Worm (Caenorhabditis elegans) whole organism, young adult: ENCODE data around the gene C38C5.1.
A peak's percentile ranks its signal among the peaks of the same experiment; 100 is the strongest.

ENCODE experiments used
- B0019.2 ChIP-seq: fragments of 200-800 bp; sonication (Bioruptor generic); conservative IDR thresholded peaks from 2 replicates; pipeline ENCODE4 v1.3.6; 2022; ENCODE audit warnings: missing genetic modification reagents, missing genetic modification characterization, missing compliant biosample characterization
- B0336.3 ChIP-seq: fragments of 200-800 bp; sonication (Bioruptor generic); IDR thresholded peaks from 2 replicates; pipeline ENCODE4 v1.3.6; 2022; ENCODE audit warnings: missing genetic modification characterization, missing compliant biosample characterization
- C06A6.2 ChIP-seq: fragments of 200-800 bp; sonication (Bioruptor generic); conservative IDR thresholded peaks from 2 replicates; pipeline ENCODE4 v1.3.6; 2022; ENCODE audit warnings: missing genetic modification characterization, missing compliant biosample characterization
- D2030.7 ChIP-seq: fragments of 200-800 bp; sonication (Bioruptor generic); IDR thresholded peaks from 2 replicates; pipeline ENCODE4 v1.3.6; 2022; ENCODE audit warnings: missing genetic modification reagents, missing genetic modification characterization, missing compliant biosample characterization
- F22D6.2 ChIP-seq: sonication (generic microtip); optimal IDR thresholded peaks from 2 replicates; lab custom pipeline; 2016; ENCODE audit warnings: mild to moderate bottlenecking, missing genetic modification characterization, missing compliant biosample characterization
- F39B2.1 ChIP-seq: fragments of 200-800 bp; sonication (Bioruptor generic); IDR thresholded peaks from 2 replicates; pipeline ENCODE4 v1.3.6; 2022; ENCODE audit warnings: missing genetic modification reagents, missing genetic modification characterization, missing compliant biosample characterization
- F52B5.7 ChIP-seq: sonication (generic microtip); optimal IDR thresholded peaks from 2 replicates; lab custom pipeline; 2016; ENCODE audit warnings: mild to moderate bottlenecking, missing genetic modification characterization, missing compliant biosample characterization
- F57C9.4 ChIP-seq: sonication (generic microtip); optimal IDR thresholded peaks from 2 replicates; lab custom pipeline; 2017; ENCODE audit warnings: mild to moderate bottlenecking, missing genetic modification characterization, missing compliant biosample characterization
- K11D2.4 ChIP-seq: fragments of 200-800 bp; sonication (Bioruptor generic); IDR thresholded peaks from 2 replicates; pipeline ENCODE4 v1.3.6; 2022; ENCODE audit warnings: missing genetic modification reagents, missing genetic modification characterization, missing compliant biosample characterization
- T26A5.8 ChIP-seq: sonication (generic microtip); optimal IDR thresholded peaks from 2 replicates; lab custom pipeline; 2016; ENCODE audit warnings: missing genetic modification characterization, missing compliant biosample characterization
- Y95B8A.8 ChIP-seq: fragments of 200-800 bp; sonication (Bioruptor generic); IDR thresholded peaks from 2 replicates; pipeline ENCODE4 v1.3.6; 2022; ENCODE audit warnings: missing genetic modification reagents, missing genetic modification characterization, missing compliant biosample characterization
- akir-1 ChIP-seq: fragments of 200-800 bp; sonication (Bioruptor generic); optimal IDR thresholded peaks from 2 replicates; lab custom pipeline; 2018; ENCODE audit warnings: mild to moderate bottlenecking, missing genetic modification characterization, moderate library complexity, missing compliant biosample characterization
- aptf-2 ChIP-seq: fragments of 200-800 bp; sonication (Bioruptor generic); conservative IDR thresholded peaks from 2 replicates; pipeline ENCODE4 v1.3.6; 2022; ENCODE audit warnings: missing genetic modification reagents, missing genetic modification characterization, missing compliant biosample characterization
- aptf-3 ChIP-seq: fragments of 200-800 bp; sonication (Bioruptor generic); IDR thresholded peaks from 2 replicates; pipeline ENCODE4 v1.3.6; 2022; ENCODE audit warnings: missing genetic modification characterization, missing compliant biosample characterization
- attf-3 ChIP-seq: fragments of 200-800 bp; sonication (Bioruptor generic); conservative IDR thresholded peaks from 2 replicates; pipeline ENCODE4 v1.3.6; 2022; ENCODE audit warnings: missing genetic modification reagents, missing genetic modification characterization, missing compliant biosample characterization
- attf-6 ChIP-seq: fragments of 200-800 bp; sonication (Bioruptor generic); IDR thresholded peaks from 2 replicates; pipeline ENCODE4 v1.3.6; 2022; ENCODE audit warnings: missing genetic modification reagents, missing genetic modification characterization, missing compliant biosample characterization
- bed-2 ChIP-seq: fragments of 200-800 bp; sonication (Bioruptor generic); IDR thresholded peaks from 2 replicates; pipeline ENCODE4 v1.3.6; 2022; ENCODE audit warnings: missing genetic modification reagents, missing genetic modification characterization, missing compliant biosample characterization
- cebp-1 ChIP-seq, 2 experiments: fragments of 200-800 bp in 1 of 2; sonication (Bioruptor generic) in 1 of 2; sonication (generic microtip) in 1 of 2; IDR thresholded peaks in 1 of 2; optimal IDR thresholded peaks in 1 of 2; 2 replicates each; pipeline versions ENCODE4 v1.3.6 to Lab custom; 2017 to 2022; ENCODE audit warnings: missing compliant biosample characterization in 2 of 2, missing genetic modification characterization in 2 of 2, mild to moderate bottlenecking in 1 of 2, missing genetic modification reagents in 1 of 2, moderate library complexity in 1 of 2
- ceh-40 ChIP-seq: fragments of 200-800 bp; sonication (Bioruptor generic); IDR thresholded peaks from 2 replicates; pipeline ENCODE4 v1.3.6; 2022; ENCODE audit warnings: missing genetic modification characterization, missing compliant biosample characterization
- ceh-79 ChIP-seq: sonication (generic microtip); optimal IDR thresholded peaks from 2 replicates; lab custom pipeline; 2017; ENCODE audit warnings: mild to moderate bottlenecking, missing genetic modification characterization, missing compliant biosample characterization
- die-1 ChIP-seq: sonication (generic microtip); optimal IDR thresholded peaks from 2 replicates; lab custom pipeline; 2016; ENCODE audit warnings: missing genotype, mild to moderate bottlenecking, missing genetic modification characterization, missing compliant biosample characterization
- dpl-1 ChIP-seq: fragments of 150-350 bp; optimal IDR thresholded peaks from 2 replicates; lab custom pipeline; 2014; ENCODE audit warnings: missing biosample characterization, missing genetic modification reagents, missing genetic modification characterization
- efl-1 ChIP-seq: fragments of 150-350 bp; optimal IDR thresholded peaks from 2 replicates; lab custom pipeline; 2014; ENCODE audit warnings: missing biosample characterization, missing genetic modification reagents, missing genetic modification characterization
- ets-4 ChIP-seq: fragments of 200-800 bp; sonication (Bioruptor generic); optimal IDR thresholded peaks from 2 replicates; lab custom pipeline; 2018; ENCODE audit warnings: mild to moderate bottlenecking, missing genetic modification characterization, missing compliant biosample characterization
- gei-17 ChIP-seq: fragments of 200-800 bp; sonication (Bioruptor generic); optimal IDR thresholded peaks from 2 replicates; lab custom pipeline; 2018; ENCODE audit warnings: mild to moderate bottlenecking, missing genetic modification characterization, missing compliant biosample characterization
- hmg-1.2 ChIP-seq: fragments of 200-800 bp; sonication (Bioruptor generic); IDR thresholded peaks from 2 replicates; pipeline ENCODE4 v1.3.6; 2022; ENCODE audit warnings: missing genetic modification reagents, missing genetic modification characterization, missing compliant biosample characterization
- let-607 ChIP-seq, 2 experiments: fragments of 200-800 bp in 1 of 2; sonication (Bioruptor generic) in 1 of 2; sonication (generic microtip) in 1 of 2; optimal IDR thresholded peaks; 2 replicates each; lab custom pipeline; 2016 to 2018; ENCODE audit warnings: mild to moderate bottlenecking in 2 of 2, missing compliant biosample characterization in 2 of 2, missing genetic modification characterization in 2 of 2, moderate library complexity in 2 of 2, missing genotype in 1 of 2
- lir-1 ChIP-seq: fragments of 200-800 bp; sonication (Bioruptor generic); conservative IDR thresholded peaks from 2 replicates; pipeline ENCODE4 v1.3.6; 2022; ENCODE audit warnings: missing genetic modification reagents, missing genetic modification characterization, missing compliant biosample characterization
- madf-10 ChIP-seq: sonication (generic microtip); optimal IDR thresholded peaks from 2 replicates; lab custom pipeline; 2016; ENCODE audit warnings: mild to moderate bottlenecking, missing genetic modification characterization, missing compliant biosample characterization
- madf-3 ChIP-seq: fragments of 200-800 bp; sonication (Bioruptor generic); IDR thresholded peaks from 2 replicates; pipeline ENCODE4 v1.3.6; 2022; ENCODE audit warnings: missing genetic modification reagents, missing genetic modification characterization, missing compliant biosample characterization
- madf-6 ChIP-seq: fragments of 200-800 bp; sonication (Bioruptor generic); IDR thresholded peaks from 2 replicates; pipeline ENCODE4 v1.3.6; 2022; ENCODE audit warnings: missing genetic modification reagents, missing genetic modification characterization, missing compliant biosample characterization
- madf-8 ChIP-seq: fragments of 200-800 bp; sonication (Bioruptor generic); conservative IDR thresholded peaks from 2 replicates; pipeline ENCODE4 v1.3.6; 2022; ENCODE audit warnings: missing genetic modification reagents, missing genetic modification characterization, missing compliant biosample characterization
- nfyb-1 ChIP-seq: fragments of 200-800 bp; sonication (Bioruptor generic); IDR thresholded peaks from 2 replicates; pipeline ENCODE4 v1.3.6; 2022; ENCODE audit warnings: missing genetic modification reagents, missing genetic modification characterization, missing compliant biosample characterization
- nhr-80 ChIP-seq: sonication (generic microtip); optimal IDR thresholded peaks from 2 replicates; lab custom pipeline; 2016; ENCODE audit warnings: missing genetic modification characterization, missing compliant biosample characterization
- nhr-90 ChIP-seq: sonication (generic microtip); optimal IDR thresholded peaks from 2 replicates; lab custom pipeline; 2016; ENCODE audit warnings: missing genotype, mild to moderate bottlenecking, missing genetic modification characterization, missing compliant biosample characterization
- pha-4 ChIP-seq: fragments of 150-350 bp; sonication (generic microtip); optimal IDR thresholded peaks from 2 replicates; lab custom pipeline; 2014; ENCODE audit warnings: missing biosample characterization, missing genetic modification reagents, missing genetic modification characterization
- repo-1 ChIP-seq: sonication (generic microtip); optimal IDR thresholded peaks from 2 replicates; lab custom pipeline; 2017; ENCODE audit warnings: mild to moderate bottlenecking, missing genetic modification characterization, missing compliant biosample characterization
- somi-1 ChIP-seq: fragments of 200-800 bp; sonication (Bioruptor generic); optimal IDR thresholded peaks from 2 replicates; lab custom pipeline; 2018; ENCODE audit warnings: mild to moderate bottlenecking, missing genetic modification characterization, missing compliant biosample characterization
- tbp1 ChIP-seq: fragments of 200-800 bp; sonication (Bioruptor generic); optimal IDR thresholded peaks from 2 replicates; lab custom pipeline; 2018; ENCODE audit warnings: mild to moderate bottlenecking, missing genetic modification characterization, missing compliant biosample characterization
- unc-62 ChIP-seq: fragments of 150-350 bp; optimal IDR thresholded peaks from 2 replicates; lab custom pipeline; 2014; ENCODE audit warnings: missing biosample characterization, missing genetic modification reagents, missing genetic modification characterization
- ztf-28 ChIP-seq: fragments of 200-800 bp; sonication (Bioruptor generic); IDR thresholded peaks from 2 replicates; pipeline ENCODE4 v1.3.6; 2022; ENCODE audit warnings: missing genetic modification reagents, missing genetic modification characterization, missing compliant biosample characterization

C38C5.1 gene

DNA sequence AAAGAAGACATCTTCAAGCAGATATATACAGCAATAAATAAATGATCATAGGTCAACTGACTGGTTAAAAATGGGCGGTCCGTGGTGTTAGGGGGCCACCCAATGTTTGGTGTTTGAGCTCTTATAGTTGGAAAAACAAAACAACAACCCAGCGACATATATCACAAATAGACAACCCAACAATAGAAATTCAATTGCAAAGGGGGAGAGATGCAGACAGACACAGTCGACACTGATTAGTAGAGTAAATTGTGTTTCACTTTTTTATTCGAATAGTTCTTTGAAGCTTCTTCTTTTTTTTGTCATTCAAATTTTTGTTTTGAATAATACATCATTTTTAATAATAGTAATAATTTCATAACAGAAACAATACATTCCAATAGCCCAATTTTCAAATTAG is 42.4 kb upstream of the C38C5.1 start:
- TF ChIP-seq attf-3 (no peak), efl-1 (GFP tag; lab: Kevin White, UChicago) (no peak)
- TF ChIP-seq, all 124 proteins: peak for 0

DNA sequence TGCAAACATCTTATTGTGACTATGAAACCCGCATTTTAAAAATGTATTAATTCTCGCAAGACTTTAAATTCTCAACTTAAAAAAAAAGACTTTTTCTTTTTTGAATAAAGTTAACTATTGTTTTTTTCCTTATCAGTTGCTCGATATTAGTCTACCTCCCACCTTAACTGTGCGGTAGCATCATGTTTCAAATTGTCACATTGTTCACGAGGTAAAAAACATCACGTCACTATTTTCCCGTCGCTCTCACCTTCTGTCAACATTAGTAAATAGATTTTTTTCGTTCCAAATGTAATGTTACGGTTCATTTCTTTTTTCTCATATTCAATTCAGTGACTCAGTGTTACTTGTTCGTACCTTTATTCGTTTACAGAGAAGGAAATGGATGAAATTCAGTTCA is 41.5 kb upstream of the C38C5.1 start:
- TF ChIP-seq nhr-90 (tag; lab: Kevin White, UChicago) (no peak), lir-1 (GFP tag; lab: Robert Waterston, UW) (no peak), bed-2 (GFP tag; lab: Robert Waterston, UW) (no peak), die-1 (tag; lab: Kevin White, UChicago) (no peak), F39B2.1 (GFP tag; lab: Robert Waterston, UW) (no peak), F52B5.7 (tag; lab: Kevin White, UChicago) (no peak), repo-1 (tag; lab: Kevin White, UChicago) (no peak), unc-62 (GFP tag; lab: Kevin White, UChicago) (no peak), F22D6.2 (no peak), attf-6 (no peak), gei-17 (GFP tag; lab: Kevin White, UChicago) (no peak), aptf-2 (GFP tag; lab: Robert Waterston, UW) (no peak), ceh-40 (GFP tag; lab: Robert Waterston, UW) (no peak), T26A5.8 (tag; lab: Kevin White, UChicago) (no peak), tbp1 (GFP tag; lab: Kevin White, UChicago) (no peak), akir-1 (GFP tag; lab: Kevin White, UChicago) (no peak)

DNA sequence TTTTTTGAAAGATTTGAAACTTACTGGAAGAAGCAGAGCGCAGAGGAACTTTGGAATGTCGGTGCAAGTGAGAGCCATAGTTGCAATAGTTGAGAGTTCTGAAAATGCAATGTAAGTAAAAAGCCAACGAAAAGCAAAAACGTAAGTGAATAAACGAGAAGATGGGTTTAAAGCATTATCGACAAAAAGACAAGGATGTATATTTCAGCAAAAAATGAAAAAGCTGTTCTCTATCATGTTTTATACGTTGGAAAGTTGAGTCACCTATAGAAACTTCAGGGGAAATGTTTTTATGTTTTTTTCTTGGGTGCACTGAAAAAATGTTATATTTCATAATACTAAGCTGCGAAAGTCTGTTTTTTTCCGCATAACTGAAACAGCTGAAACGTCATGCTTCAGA is 40.8 kb upstream of the C38C5.1 start, which contains the start of gene T23F2.5:
T23F2.5 (minus strand) TSS at position 101 of the 400 bp plus-strand sequence.
- TF ChIP-seq cebp-1 (GFP tag; IDR thresholded peaks at IDR 0.05; lab: Robert Waterston, UW) (no peak), cebp-1 (tag; optimal IDR thresholded peaks at IDR 0.05; lab: Kevin White, UChicago) (peak; percentile 39), die-1 (tag; lab: Kevin White, UChicago) (no peak), pha-4 (no peak)

DNA sequence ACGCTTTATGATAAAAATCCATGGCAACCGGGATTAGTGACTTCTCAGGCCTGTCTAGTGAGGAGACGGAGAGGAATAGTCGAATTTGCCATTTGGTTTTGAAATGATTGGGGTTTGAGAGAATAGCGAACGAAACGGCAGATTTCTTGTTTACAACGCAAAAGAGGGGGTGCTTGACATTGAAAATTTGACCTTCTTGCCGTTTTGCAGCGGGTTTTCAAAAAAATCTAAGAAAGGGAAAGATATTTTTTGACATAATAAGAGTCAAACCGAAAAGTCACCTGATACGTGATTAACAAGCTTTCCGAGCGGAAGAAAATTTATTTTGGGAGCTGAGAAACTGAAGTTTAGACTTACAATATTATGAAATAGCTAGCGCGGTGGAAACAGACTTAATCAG is 40.0 kb upstream of the C38C5.1 start:
- TF ChIP-seq madf-8 (GFP tag; lab: Robert Waterston, UW) (no peak), cebp-1 (GFP tag; IDR thresholded peaks at IDR 0.05; lab: Robert Waterston, UW) (no peak), cebp-1 (tag; optimal IDR thresholded peaks at IDR 0.05; lab: Kevin White, UChicago) (peak; percentile 21)

DNA sequence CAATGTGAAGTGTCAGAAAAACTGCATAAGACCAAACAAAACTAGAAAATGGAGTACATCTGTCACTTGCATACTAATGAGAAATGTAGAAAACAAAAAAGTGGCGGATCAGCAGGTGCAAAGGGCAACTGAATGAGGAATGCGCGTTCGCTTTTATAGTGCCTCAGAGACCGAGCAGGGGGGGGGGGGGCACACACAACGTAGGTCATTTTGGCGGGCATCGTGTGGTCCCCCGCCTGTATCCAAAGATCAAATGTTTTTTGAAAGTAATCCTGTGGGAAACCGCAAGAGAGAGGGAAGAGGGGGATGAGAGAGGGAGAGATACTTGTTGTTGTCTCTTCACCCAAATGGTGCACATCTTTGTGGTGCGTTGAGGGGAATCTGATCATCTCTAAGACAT is 39.5 kb upstream of the C38C5.1 start:
- TF ChIP-seq D2030.7 (GFP tag; lab: Robert Waterston, UW) = no peak
- no peak for TF ChIP-seq B0019.2 (GFP tag; lab: Robert Waterston, UW)
- no peak for TF ChIP-seq ceh-79
- no peak for TF ChIP-seq madf-10
- no peak for TF ChIP-seq nhr-80 (tag; lab: Kevin White, UChicago)
- peak; percentile 93 for TF ChIP-seq aptf-3 (GFP tag; lab: Robert Waterston, UW)
- no peak for TF ChIP-seq ets-4 (GFP tag; lab: Kevin White, UChicago)
- no peak for TF ChIP-seq attf-6
- TF ChIP-seq K11D2.4 = no peak
- TF ChIP-seq dpl-1 (GFP tag; lab: Kevin White, UChicago) = peak; percentile 37
- no peak for TF ChIP-seq lir-1 (GFP tag; lab: Robert Waterston, UW)
- TF ChIP-seq B0336.3 (GFP tag; lab: Robert Waterston, UW) = no peak
- no peak for TF ChIP-seq F57C9.4 (tag; lab: Kevin White, UChicago)
- no peak for TF ChIP-seq Y95B8A.8
- peak; percentile 56 for TF ChIP-seq efl-1 (GFP tag; lab: Kevin White, UChicago)
- no peak for TF ChIP-seq nfyb-1
- TF ChIP-seq C06A6.2 (GFP tag; lab: Robert Waterston, UW) = no peak
- peak; percentile 71 for TF ChIP-seq madf-6 (GFP tag; lab: Robert Waterston, UW)
- TF ChIP-seq somi-1 (GFP tag; lab: Kevin White, UChicago) = no peak
- no peak for TF ChIP-seq unc-62 (GFP tag; lab: Kevin White, UChicago)
- TF ChIP-seq ztf-28 (GFP tag; lab: Robert Waterston, UW) = no peak
- TF ChIP-seq F22D6.2 = no peak
- 0 out of 2 replicates have a peak, but pooled peaks have one; percentile 20 for TF ChIP-seq madf-3 (GFP tag; lab: Robert Waterston, UW)
- TF ChIP-seq let-607 (tag; optimal IDR thresholded peaks at IDR 0.05; lab: Kevin White, UChicago) = no peak
- TF ChIP-seq madf-8 (GFP tag; lab: Robert Waterston, UW) = 0 out of 2 replicates have a peak, but pooled peaks have one; percentile 21
- peak; percentile 37; the same call in 1 of the 2 replicates for TF ChIP-seq hmg-1.2
